Fruit fly (Drosophila melanogaster) whole organism, embryonic: ENCODE data around the gene SclB.
A peak's percentile ranks its signal among the peaks of the same experiment; 100 is the strongest.

Source experiments
- Aef1 ChIP-seq: fragments of 200-800 bp; sonication (Bioruptor generic); IDR thresholded peaks from 3 replicates; pipeline ENCODE4 v1.3.6; 2022; ENCODE audit warnings: missing biosample characterization, missing genetic modification characterization
- Bdp1 ChIP-seq: fragments of 200-800 bp; sonication (Bioruptor generic); optimal IDR thresholded peaks from 3 replicates; lab custom pipeline; 2016; ENCODE audit warnings: missing biosample characterization, missing genetic modification characterization
- CG10366 ChIP-seq: fragments of 200-800 bp; sonication (Bioruptor generic); IDR thresholded peaks from 2 replicates; pipeline ENCODE4 v1.3.6; 2022; ENCODE audit warnings: missing biosample characterization, missing genetic modification characterization
- CG10654 ChIP-seq: fragments of 200-800 bp; sonication (Bioruptor generic); optimal IDR thresholded peaks from 2 replicates; lab custom pipeline; 2016; ENCODE audit warnings: missing biosample characterization, missing genetic modification characterization
- CG10979 ChIP-seq: fragments of 200-800 bp; sonication (Bioruptor generic); optimal IDR thresholded peaks from 2 replicates; lab custom pipeline; 2018; ENCODE audit warnings: missing biosample characterization, mild to moderate bottlenecking, missing genetic modification characterization, moderate library complexity
- CG12769 ChIP-seq: fragments of 200-800 bp; sonication (Bioruptor generic); optimal IDR thresholded peaks from 2 replicates; lab custom pipeline; 2019; ENCODE audit warnings: missing biosample characterization, mild to moderate bottlenecking, missing genetic modification characterization, moderate library complexity
- CG14667 ChIP-seq: fragments of 200-800 bp; sonication (Bioruptor generic); IDR thresholded peaks from 2 replicates; pipeline ENCODE4 v1.3.6; 2022; ENCODE audit warnings: missing biosample characterization, missing genetic modification characterization
- CG15269 ChIP-seq: fragments of 200-800 bp; sonication (Bioruptor generic); optimal IDR thresholded peaks from 2 replicates; lab custom pipeline; 2018; ENCODE audit warnings: missing biosample characterization, mild to moderate bottlenecking, missing genetic modification characterization, moderate library complexity
- CG15601 ChIP-seq: fragments of 200-800 bp; sonication (Bioruptor generic); optimal IDR thresholded peaks from 3 replicates; lab custom pipeline; 2019; ENCODE audit warnings: missing biosample characterization, mild to moderate bottlenecking, missing genetic modification characterization, moderate library complexity
- CG16813 ChIP-seq: fragments of 200-800 bp; sonication (Bioruptor generic); IDR thresholded peaks from 3 replicates; pipeline ENCODE4 v1.3.6; 2022; ENCODE audit warnings: missing biosample characterization, missing genetic modification characterization; ENCODE audit not compliant: partially characterized antibody
- CG17568 ChIP-seq: fragments of 200-800 bp; sonication (Bioruptor generic); optimal IDR thresholded peaks from 2 replicates; lab custom pipeline; 2018; ENCODE audit warnings: missing biosample characterization, mild to moderate bottlenecking, missing genetic modification characterization, moderate library complexity
- CG1792 ChIP-seq: fragments of 200-800 bp; sonication (Bioruptor generic); optimal IDR thresholded peaks from 2 replicates; lab custom pipeline; 2016; ENCODE audit warnings: missing biosample characterization, missing genetic modification characterization
- CG18011 ChIP-seq: fragments of 200-800 bp; sonication (Bioruptor generic); optimal IDR thresholded peaks from 2 replicates; lab custom pipeline; 2017; ENCODE audit warnings: missing biosample characterization, missing genetic modification characterization, mild to moderate bottlenecking, moderate library complexity, missing genotype
- CG1832 ChIP-seq: fragments of 200-800 bp; sonication (Bioruptor generic); optimal IDR thresholded peaks from 2 replicates; lab custom pipeline; 2017; ENCODE audit warnings: missing biosample characterization, mild to moderate bottlenecking, missing genetic modification characterization, inconsistent platforms
- CG2875 ChIP-seq: fragments of 200-800 bp; sonication (Bioruptor generic); optimal IDR thresholded peaks from 2 replicates; lab custom pipeline; 2017; ENCODE audit warnings: missing biosample characterization, mild to moderate bottlenecking, missing genetic modification characterization, missing genetic modification reagents
- CG3163 ChIP-seq: fragments of 200-800 bp; sonication (Bioruptor generic); optimal IDR thresholded peaks from 3 replicates; lab custom pipeline; 2016; ENCODE audit warnings: missing biosample characterization, missing genetic modification characterization
- CG3281 ChIP-seq: fragments of 200-800 bp; sonication (Bioruptor generic); optimal IDR thresholded peaks from 3 replicates; lab custom pipeline; 2017; ENCODE audit warnings: missing biosample characterization, mild to moderate bottlenecking, missing genetic modification characterization
- CG34376 ChIP-seq: fragments of 200-800 bp; sonication (Bioruptor generic); optimal IDR thresholded peaks from 2 replicates; lab custom pipeline; 2018; ENCODE audit warnings: missing biosample characterization, mild to moderate bottlenecking, missing genetic modification characterization
- CG3995 ChIP-seq: fragments of 200-800 bp; sonication (Bioruptor generic); optimal IDR thresholded peaks from 3 replicates; lab custom pipeline; 2016; ENCODE audit warnings: missing biosample characterization, missing genetic modification characterization
- CG6254 ChIP-seq: fragments of 200-800 bp; sonication (Bioruptor generic); optimal IDR thresholded peaks from 3 replicates; lab custom pipeline; 2017; ENCODE audit warnings: mild to moderate bottlenecking, missing biosample characterization, missing genetic modification reagents, missing genetic modification characterization
- CG9817 ChIP-seq: fragments of 200-800 bp; sonication (Bioruptor generic); optimal IDR thresholded peaks from 2 replicates; lab custom pipeline; 2018; ENCODE audit warnings: missing biosample characterization, mild to moderate bottlenecking, missing genetic modification characterization, moderate library complexity
- CkIIα-i1 ChIP-seq: fragments of 200-800 bp; sonication (Bioruptor generic); IDR thresholded peaks from 2 replicates; pipeline ENCODE4 v1.3.6; 2022; ENCODE audit warnings: missing biosample characterization, missing genetic modification characterization
- CrebB ChIP-seq: fragments of 200-800 bp; sonication (Bioruptor generic); optimal IDR thresholded peaks from 3 replicates; lab custom pipeline; 2018; ENCODE audit warnings: missing biosample characterization, mild to moderate bottlenecking, missing genetic modification characterization
- D19B ChIP-seq: fragments of 200-800 bp; sonication (Bioruptor generic); optimal IDR thresholded peaks from 2 replicates; lab custom pipeline; 2017; ENCODE audit warnings: missing biosample characterization, mild to moderate bottlenecking, missing genetic modification characterization
- Dip3 ChIP-seq: fragments of 200-800 bp; sonication (Bioruptor generic); optimal IDR thresholded peaks from 3 replicates; lab custom pipeline; 2016; ENCODE audit warnings: missing biosample characterization, missing genetic modification characterization
- Doc3 ChIP-seq: fragments of 200-800 bp; sonication (Bioruptor generic); IDR thresholded peaks from 3 replicates; pipeline ENCODE4 v1.3.6; 2022; ENCODE audit warnings: missing biosample characterization, missing genetic modification characterization; ENCODE audit not compliant: partially characterized antibody
- H15 ChIP-seq: fragments of 200-800 bp; sonication (Bioruptor generic); IDR thresholded peaks from 3 replicates; pipeline ENCODE4 v1.3.6; 2022; ENCODE audit warnings: missing biosample characterization, missing genetic modification characterization
- Rx ChIP-seq: fragments of 200-800 bp; sonication (Bioruptor generic); IDR thresholded peaks from 2 replicates; pipeline ENCODE4 v1.3.6; 2022; ENCODE audit warnings: missing biosample characterization, missing genetic modification characterization
- Side ChIP-seq: fragments of 200-800 bp; sonication (Bioruptor generic); optimal IDR thresholded peaks from 2 replicates; lab custom pipeline; 2016; ENCODE audit warnings: missing biosample characterization, missing genetic modification characterization
- Six4 ChIP-seq: fragments of 200-800 bp; sonication (Bioruptor generic); optimal IDR thresholded peaks from 2 replicates; lab custom pipeline; 2016; ENCODE audit warnings: missing biosample characterization, missing genetic modification characterization
- Trl ChIP-seq, 3 experiments: fragments of >200 bp in 2 of 3; fragments of 200-800 bp in 1 of 3; sonication (Bioruptor generic) in 1 of 3; optimal IDR thresholded peaks; 2 replicates in 1 of 3; 3 replicates in 2 of 3; lab custom pipeline; 2016 to 2017; ENCODE audit warnings: missing biosample characterization in 1 of 3, missing genetic modification characterization in 1 of 3
- Xbp1 ChIP-seq: fragments of 200-800 bp; sonication (Bioruptor generic); optimal IDR thresholded peaks from 3 replicates; lab custom pipeline; 2016; ENCODE audit warnings: missing biosample characterization, mild to moderate bottlenecking, missing genetic modification characterization
- az2 ChIP-seq: fragments of 200-800 bp; sonication (Bioruptor generic); optimal IDR thresholded peaks from 3 replicates; lab custom pipeline; 2016; ENCODE audit warnings: missing biosample characterization, missing genetic modification characterization
- chn ChIP-seq: fragments of 200-800 bp; sonication (Bioruptor generic); optimal IDR thresholded peaks from 2 replicates; lab custom pipeline; 2016; ENCODE audit warnings: missing biosample characterization, missing genetic modification characterization
- danr ChIP-seq: fragments of 200-800 bp; sonication (Bioruptor generic); IDR thresholded peaks from 2 replicates; pipeline ENCODE4 v1.3.6; 2022; ENCODE audit warnings: missing biosample characterization, missing genetic modification characterization
- dm ChIP-seq: fragments of 200-800 bp; sonication (Bioruptor generic); optimal IDR thresholded peaks from 3 replicates; lab custom pipeline; 2016; ENCODE audit warnings: missing biosample characterization, missing genetic modification characterization
- fd3F ChIP-seq: fragments of 200-800 bp; sonication (Bioruptor generic); optimal IDR thresholded peaks from 2 replicates; lab custom pipeline; 2018; ENCODE audit warnings: missing biosample characterization, mild to moderate bottlenecking, missing genetic modification characterization, moderate library complexity
- gcm2 ChIP-seq: fragments of 200-800 bp; sonication (Bioruptor generic); optimal IDR thresholded peaks from 2 replicates; lab custom pipeline; 2016; ENCODE audit warnings: missing biosample characterization, missing genetic modification characterization
- gfzf ChIP-seq: fragments of 200-800 bp; sonication (Bioruptor generic); optimal IDR thresholded peaks from 2 replicates; lab custom pipeline; 2016; ENCODE audit warnings: missing biosample characterization, mild to moderate bottlenecking, missing genetic modification characterization, moderate library complexity
- grn ChIP-seq: fragments of 200-800 bp; sonication (Bioruptor generic); optimal IDR thresholded peaks from 3 replicates; lab custom pipeline; 2017; ENCODE audit warnings: missing biosample characterization, missing genetic modification characterization
- lilli ChIP-seq: fragments of 200-800 bp; sonication (Bioruptor generic); optimal IDR thresholded peaks from 3 replicates; lab custom pipeline; 2016; ENCODE audit warnings: missing biosample characterization, missing genetic modification characterization
- mld ChIP-seq: fragments of 200-800 bp; sonication (Bioruptor generic); IDR thresholded peaks from 3 replicates; pipeline ENCODE4 v1.3.6; 2022; ENCODE audit warnings: missing biosample characterization, missing genetic modification characterization; ENCODE audit not compliant: partially characterized antibody
- nom ChIP-seq: fragments of 200-800 bp; sonication (Bioruptor generic); optimal IDR thresholded peaks from 2 replicates; lab custom pipeline; 2017; ENCODE audit warnings: missing biosample characterization, missing genetic modification characterization, mild to moderate bottlenecking, moderate library complexity, missing genetic modification reagents
- peb ChIP-seq: fragments of 200-800 bp; sonication (Bioruptor generic); IDR thresholded peaks from 2 replicates; pipeline ENCODE4 v1.3.6; 2022; ENCODE audit warnings: missing biosample characterization, missing genetic modification characterization
- pnt ChIP-seq: fragments of 200-800 bp; sonication (Bioruptor generic); optimal IDR thresholded peaks from 3 replicates; lab custom pipeline; 2016; ENCODE audit warnings: missing biosample characterization, missing genetic modification characterization
- pum ChIP-seq: fragments of 200-800 bp; sonication (Bioruptor generic); optimal IDR thresholded peaks from 2 replicates; lab custom pipeline; 2016; ENCODE audit warnings: missing biosample characterization, missing genetic modification characterization
- ranshi ChIP-seq: fragments of 200-800 bp; sonication (Bioruptor generic); IDR thresholded peaks from 2 replicates; pipeline ENCODE4 v1.3.6; 2022; ENCODE audit warnings: missing biosample characterization, missing genetic modification characterization
- sima ChIP-seq: fragments of 200-800 bp; sonication (Bioruptor generic); optimal IDR thresholded peaks from 2 replicates; lab custom pipeline; 2016; ENCODE audit warnings: missing biosample characterization, missing genetic modification characterization
- tna ChIP-seq: fragments of 200-800 bp; sonication (Bioruptor generic); IDR thresholded peaks from 2 replicates; pipeline ENCODE4 v1.3.6; 2022; ENCODE audit warnings: missing biosample characterization, missing genetic modification characterization; ENCODE audit not compliant: partially characterized antibody
- wek ChIP-seq: fragments of 200-800 bp; sonication (Bioruptor generic); optimal IDR thresholded peaks from 3 replicates; lab custom pipeline; 2018; ENCODE audit warnings: missing biosample characterization, mild to moderate bottlenecking, missing genetic modification characterization, moderate library complexity
- zen ChIP-seq: fragments of 200-800 bp; sonication (Bioruptor generic); optimal IDR thresholded peaks from 3 replicates; lab custom pipeline; 2018; ENCODE audit warnings: missing biosample characterization, mild to moderate bottlenecking, missing genetic modification characterization, moderate library complexity

SclB gene

DNA sequence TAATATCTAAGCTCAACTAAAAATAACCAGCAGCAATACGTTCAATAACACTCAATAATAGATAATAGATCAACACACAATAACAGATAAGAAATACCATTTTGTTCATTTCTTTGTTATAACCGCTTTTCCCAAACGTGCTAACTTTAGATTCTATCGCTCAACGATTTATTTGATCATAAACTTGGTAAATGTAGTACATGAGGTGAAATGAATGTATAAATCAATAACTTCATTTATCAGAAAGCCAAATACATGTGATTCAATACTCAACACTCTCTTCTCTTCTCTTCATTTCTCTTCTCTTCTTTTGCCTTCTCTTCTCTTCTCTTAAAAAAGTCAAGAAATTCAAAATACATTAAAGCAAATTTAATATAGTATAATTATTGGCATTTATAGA lies 19.9 kb downstream of the SclB start:
- no peak for TF ChIP-seq CG3995
- no peak for TF ChIP-seq mld (GFP tag; lab: Robert Waterston, UW)
- no peak for TF ChIP-seq CG1832
- TF ChIP-seq CG3281: no peak
- no peak for TF ChIP-seq Doc3 (GFP tag; lab: Robert Waterston, UW)
- TF ChIP-seq Dip3 (GFP tag; lab: Kevin White, UChicago): no peak
- peak; percentile 72 to 90 for TF ChIP-seq Trl (optimal IDR thresholded peaks at IDR 0.05; lab: Kevin White, UChicago)
- no peak for TF ChIP-seq Trl (GFP tag; optimal IDR thresholded peaks at IDR 0.05; lab: Kevin White, UChicago)
- no peak for TF ChIP-seq Xbp1 (GFP tag; lab: Kevin White, UChicago)
- TF ChIP-seq peb (GFP tag; lab: Robert Waterston, UW): no peak
- TF ChIP-seq CG14667 (GFP tag; lab: Robert Waterston, UW): no peak
- TF ChIP-seq dm: no peak
- TF ChIP-seq ranshi (GFP tag; lab: Robert Waterston, UW): no peak
- TF ChIP-seq CG10979 (tag; lab: Kevin White, UChicago): no peak
- TF ChIP-seq zen (tag; lab: Kevin White, UChicago): no peak
- TF ChIP-seq pnt: no peak
- TF ChIP-seq wek (GFP tag; lab: Kevin White, UChicago): no peak
- no peak for TF ChIP-seq D19B
- TF ChIP-seq lilli (GFP tag; lab: Kevin White, UChicago): no peak
- TF ChIP-seq CG10654 (GFP tag; lab: Kevin White, UChicago): no peak
- peak; percentile 70 for TF ChIP-seq CG34376 (GFP tag; lab: Kevin White, UChicago)
- TF ChIP-seq pum: no peak
- TF ChIP-seq CG15269 (tag; lab: Kevin White, UChicago): no peak
- no peak for TF ChIP-seq Side
- no peak for TF ChIP-seq CG1792 (GFP tag; lab: Kevin White, UChicago)
- TF ChIP-seq nom (GFP tag; lab: Kevin White, UChicago): no peak
- TF ChIP-seq CG18011 (GFP tag; lab: Kevin White, UChicago): no peak
- TF ChIP-seq CG9817 (tag; lab: Kevin White, UChicago): no peak
- TF ChIP-seq CG16813 (GFP tag; lab: Robert Waterston, UW): no peak
- TF ChIP-seq CkIIα-i1: no peak
- TF ChIP-seq az2 (GFP tag; lab: Kevin White, UChicago): no peak
- no peak for TF ChIP-seq CG12769
- TF ChIP-seq Six4 (GFP tag; lab: Kevin White, UChicago): no peak
- no peak for TF ChIP-seq CG17568 (GFP tag; lab: Kevin White, UChicago)
- no peak for TF ChIP-seq gcm2 (GFP tag; lab: Kevin White, UChicago)
- no peak for TF ChIP-seq Rx
- TF ChIP-seq sima (GFP tag; lab: Kevin White, UChicago): no peak
- TF ChIP-seq CG6254 (GFP tag; lab: Kevin White, UChicago): peak; percentile 6
- TF ChIP-seq CG10366 (GFP tag; lab: Robert Waterston, UW): no peak
- peak; percentile 75 for TF ChIP-seq CG3163 (GFP tag; lab: Kevin White, UChicago)
- no peak for TF ChIP-seq Bdp1 (GFP tag; lab: Kevin White, UChicago)
- TF ChIP-seq Aef1 (GFP tag; lab: Robert Waterston, UW): no peak
- peak; percentile 37 for TF ChIP-seq CG15601 (tag; lab: Kevin White, UChicago)
- TF ChIP-seq gfzf (GFP tag; lab: Kevin White, UChicago): no peak
- TF ChIP-seq chn (GFP tag; lab: Kevin White, UChicago): no peak
- TF ChIP-seq fd3F (GFP tag; lab: Kevin White, UChicago): no peak
- TF ChIP-seq CrebB (tag; lab: Kevin White, UChicago): no peak
- no peak for TF ChIP-seq CG2875
- no peak for TF ChIP-seq H15
- no peak for TF ChIP-seq danr (GFP tag; lab: Robert Waterston, UW)
- TF ChIP-seq grn (GFP tag; lab: Kevin White, UChicago): peak; percentile 85
- TF ChIP-seq tna (GFP tag; lab: Robert Waterston, UW): no peak
